Worm (Caenorhabditis elegans): ENCODE results near the gene Y116A8C.3.

DNA sequence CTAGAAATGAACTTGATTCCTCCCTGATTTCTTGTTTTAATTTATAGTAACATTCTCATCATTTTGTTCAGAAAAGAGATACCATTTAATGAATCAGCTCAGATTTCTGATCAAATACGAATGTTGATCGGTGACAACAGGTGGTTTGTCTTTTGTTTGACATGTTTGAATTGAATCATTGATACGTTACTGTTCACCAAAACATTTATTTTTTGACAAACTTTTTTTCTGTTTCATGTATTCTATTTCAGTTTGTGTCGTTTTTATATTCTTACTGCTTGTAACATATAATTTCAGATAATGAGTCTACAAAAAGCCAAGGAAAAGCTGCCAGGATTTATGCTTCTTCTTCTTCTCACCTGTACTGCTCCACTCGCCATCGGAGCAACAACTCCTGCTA, 8.2 kb downstream of the Y116A8C.3 start, which contains the start of gene nep-24:
- TF ChIP-seq nhr-76 (tag; optimal IDR thresholded peaks at IDR 0.05), result no peak
- TF ChIP-seq unc-62 (GFP tag; optimal IDR thresholded peaks at IDR 0.05), result no peak
- no peak for TF ChIP-seq nhr-28 (tag; optimal IDR thresholded peaks at IDR 0.05)
- TF ChIP-seq ztf-11 (tag; optimal IDR thresholded peaks at IDR 0.05), result no peak
- TF ChIP-seq ces-1 (GFP tag; optimal IDR thresholded peaks at IDR 0.05), result no peak
- no peak for TF ChIP-seq elt-1 (tag; optimal IDR thresholded peaks at IDR 0.05; ENCODE audit: borderline replicate concordance, insufficient read depth)
- TF ChIP-seq lsy-2 (tag; optimal IDR thresholded peaks at IDR 0.05), result no peak
- no peak for TF ChIP-seq flh-1 (GFP tag; optimal IDR thresholded peaks at IDR 0.05)
- no peak for TF ChIP-seq lin-13 (tag; optimal IDR thresholded peaks at IDR 0.05)
- TF ChIP-seq unc-120 (tag; optimal IDR thresholded peaks at IDR 0.05; ENCODE audit: poor library complexity, severe bottlenecking), result no peak
- no peak for TF ChIP-seq elt-3 (tag; optimal IDR thresholded peaks at IDR 0.05)
- no peak for TF ChIP-seq ham-2 (GFP tag; optimal IDR thresholded peaks at IDR 0.05)

Measured in whole organism, mixed stage, embryonic.